Fruit fly (Drosophila melanogaster) whole organism, wandering third instar larva: ENCODE results near the gene Tbca.

Experiments
- Mio ChIP-seq: sonication (Bioruptor generic); optimal IDR thresholded peaks from 2 replicates; lab custom pipeline; 2016; ENCODE audit warnings: missing biosample characterization, missing genetic modification characterization
- Myc ChIP-seq: fragments of >200 bp; optimal IDR thresholded peaks from 2 replicates; lab custom pipeline; 2017
- OdsH ChIP-seq: fragments of 200-800 bp; sonication (Bioruptor generic); optimal IDR thresholded peaks from 2 replicates; lab custom pipeline; 2016; ENCODE audit warnings: missing biosample characterization, mild to moderate bottlenecking, missing genetic modification characterization
- Rel ChIP-seq, 2 experiments: fragments of 200-800 bp; sonication (Bioruptor generic) in 1 of 2; optimal IDR thresholded peaks; 2 replicates in 1 of 2; 3 replicates in 1 of 2; lab custom pipeline; 2016 to 2019; ENCODE audit warnings: mild to moderate bottlenecking in 2 of 2, missing biosample characterization in 2 of 2, missing genetic modification characterization in 2 of 2, moderate library complexity in 1 of 2
- br ChIP-seq: fragments of 200-800 bp; sonication (Bioruptor generic); optimal IDR thresholded peaks from 2 replicates; lab custom pipeline; 2016; ENCODE audit warnings: missing biosample characterization, missing genetic modification characterization
- fru ChIP-seq: fragments of 200-800 bp; sonication (Bioruptor generic); optimal IDR thresholded peaks from 3 replicates; lab custom pipeline; 2016; ENCODE audit warnings: missing biosample characterization, mild to moderate bottlenecking, missing genetic modification characterization
- lola ChIP-seq: fragments of >200 bp; optimal IDR thresholded peaks from 2 replicates; lab custom pipeline; 2017; ENCODE audit warnings: missing biosample characterization, missing genetic modification characterization

- TF ChIP-seq lola (GFP tag; lab: Kevin White, UChicago) (no peak), OdsH (no peak), fru (GFP tag; lab: Kevin White, UChicago) (no peak), br (GFP tag; lab: Kevin White, UChicago) (no peak), Mio (GFP tag; lab: Kevin White, UChicago) (no peak), Rel (GFP tag; optimal IDR thresholded peaks at IDR 0.05; lab: Kevin White, UChicago) (no peak), Rel (tag; optimal IDR thresholded peaks at IDR 0.05; lab: Kevin White, UChicago) (no peak), Myc (lab: Kevin White, UChicago) (no peak)
These were observed 4.1 kb upstream of the Tbca start for dm6 chr3R:31739067-31739786.
